Worm (Caenorhabditis elegans): ENCODE data around the gene clec-242.

- TF ChIP-seq elt-3 (tag; optimal IDR thresholded peaks at IDR 0.05) (no peak), ama-1 (optimal IDR thresholded peaks at IDR 0.05) (no peak)
Observed at ce11 chrV:17255454-17255853, 10.1 kb upstream of the clec-242 start, which contains the start of gene srh-115.
